Worm (Caenorhabditis elegans) whole organism, L4 larva: ENCODE results near the gene nlp-31.

Source experiments
- F44E2.7 ChIP-seq: fragments of 200-800 bp; sonication (Bioruptor generic); IDR thresholded peaks from 2 replicates; pipeline ENCODE4 v2.1.2; 2022; ENCODE audit warnings: missing genetic modification characterization, missing compliant biosample characterization
- F49E8.2 ChIP-seq: sonication (generic microtip); optimal IDR thresholded peaks from 2 replicates; lab custom pipeline; 2016; ENCODE audit warnings: missing compliant biosample characterization, mild to moderate bottlenecking, missing genetic modification characterization, borderline replicate concordance
- R02D3.7 ChIP-seq: fragments of 150-350 bp; sonication (generic microtip); optimal IDR thresholded peaks from 3 replicates; lab custom pipeline; 2014; ENCODE audit warnings: missing biosample characterization, missing genetic modification characterization
- T20F7.1 ChIP-seq: fragments of 200-800 bp; sonication (Bioruptor generic); optimal IDR thresholded peaks from 2 replicates; lab custom pipeline; 2018; ENCODE audit warnings: mild to moderate bottlenecking, missing genetic modification characterization, missing compliant biosample characterization
- Y5F2A.4 ChIP-seq: fragments of 200-800 bp; sonication (Bioruptor generic); optimal IDR thresholded peaks from 2 replicates; lab custom pipeline; 2018; ENCODE audit warnings: mild to moderate bottlenecking, missing genetic modification characterization, missing compliant biosample characterization
- Y75B8A.6 ChIP-seq: fragments of 200-800 bp; sonication (Bioruptor generic); IDR thresholded peaks from 2 replicates; pipeline ENCODE4 v1.3.6; 2022; ENCODE audit warnings: missing genetic modification reagents, missing genetic modification characterization, missing compliant biosample characterization
- ZK337.2 ChIP-seq: fragments of 200-800 bp; sonication (Bioruptor generic); IDR thresholded peaks from 2 replicates; pipeline ENCODE4 v1.3.6; 2022; ENCODE audit warnings: missing genetic modification reagents, missing genetic modification characterization, missing compliant biosample characterization
- ZK546.5 ChIP-seq, 2 experiments: sonication (generic microtip); optimal IDR thresholded peaks; 2 replicates each; lab custom pipeline; 2017; ENCODE audit warnings: missing biosample characterization in 2 of 2, missing genetic modification characterization in 2 of 2
- aha-1 ChIP-seq: fragments of 150-350 bp; peaks from one replicate; lab custom pipeline; 2014; ENCODE audit warnings: missing biosample characterization, missing genetic modification characterization
- arid-1 ChIP-seq: fragments of 200-800 bp; sonication (Bioruptor generic); conservative IDR thresholded peaks from 2 replicates; pipeline ENCODE4 v1.3.6; 2022; ENCODE audit warnings: missing genetic modification reagents, missing genetic modification characterization, missing compliant biosample characterization
- ceh-44 ChIP-seq: fragments of 200-800 bp; sonication (Bioruptor generic); IDR thresholded peaks from 2 replicates; pipeline ENCODE4 v1.3.6; 2022; ENCODE audit warnings: missing genetic modification reagents, missing genetic modification characterization, missing compliant biosample characterization
- ceh-82 ChIP-seq: sonication (generic microtip); optimal IDR thresholded peaks from 2 replicates; lab custom pipeline; 2017; ENCODE audit warnings: missing biosample characterization, missing genetic modification characterization
- daf-12 ChIP-seq: fragments of 150-350 bp; optimal IDR thresholded peaks from 2 replicates; lab custom pipeline; 2014; ENCODE audit warnings: missing biosample characterization, missing genetic modification reagents, missing genetic modification characterization
- daf-16 ChIP-seq, 3 experiments: sonication (generic microtip); optimal IDR thresholded peaks; 2 replicates each; lab custom pipeline; 2016 to 2017; ENCODE audit warnings: missing genetic modification characterization in 3 of 3, missing genetic modification reagents in 3 of 3, mild to moderate bottlenecking in 2 of 3, missing compliant biosample characterization in 2 of 3, missing biosample characterization in 1 of 3, moderate library complexity in 1 of 3
- daf-8 ChIP-seq: fragments of 200-800 bp; sonication (Bioruptor generic); IDR thresholded peaks from 2 replicates; pipeline ENCODE4 v1.3.6; 2022; ENCODE audit warnings: missing genetic modification characterization, missing compliant biosample characterization
- dmd-8 ChIP-seq: fragments of 200-800 bp; sonication (Bioruptor generic); IDR thresholded peaks from 2 replicates; pipeline ENCODE4 v1.3.6; 2022; ENCODE audit warnings: missing genetic modification characterization, missing compliant biosample characterization
- dmd-9 ChIP-seq: fragments of 200-800 bp; sonication (Bioruptor generic); IDR thresholded peaks from 2 replicates; pipeline ENCODE4 v1.3.6; 2022; ENCODE audit warnings: missing genetic modification reagents, missing genetic modification characterization, missing compliant biosample characterization
- duxl-1 ChIP-seq: sonication (generic microtip); optimal IDR thresholded peaks from 2 replicates; lab custom pipeline; 2016; ENCODE audit warnings: mild to moderate bottlenecking, missing genetic modification characterization, moderate library complexity, missing compliant biosample characterization; ENCODE audit not compliant: poor library complexity
- hlh-11 ChIP-seq: fragments of 200-800 bp; sonication (Bioruptor generic); optimal IDR thresholded peaks from 2 replicates; lab custom pipeline; 2018; ENCODE audit warnings: mild to moderate bottlenecking, missing genetic modification characterization, missing compliant biosample characterization
- hlh-30 ChIP-seq: sonication (generic microtip); optimal IDR thresholded peaks from 2 replicates; lab custom pipeline; 2017; ENCODE audit warnings: antibody characterized with exemption, mild to moderate bottlenecking, missing genetic modification characterization, missing compliant biosample characterization; ENCODE audit not compliant: insufficient read depth
- lim-7 ChIP-seq: fragments of 200-800 bp; sonication (Bioruptor generic); IDR thresholded peaks from 2 replicates; pipeline ENCODE4 v1.3.6; 2022; ENCODE audit warnings: missing genetic modification characterization, missing compliant biosample characterization
- lin-1 ChIP-seq: fragments of 200-800 bp; sonication (Bioruptor generic); IDR thresholded peaks from 2 replicates; pipeline ENCODE4 v1.3.6; 2022; ENCODE audit warnings: missing genetic modification reagents, missing genetic modification characterization, missing compliant biosample characterization
- lin-29 ChIP-seq: fragments of 200-800 bp; sonication (Bioruptor generic); IDR thresholded peaks from 2 replicates; pipeline ENCODE4 v1.3.6; 2022; ENCODE audit warnings: missing genetic modification reagents, missing genetic modification characterization, missing compliant biosample characterization
- lin-39 ChIP-seq: fragments of 150-350 bp; optimal IDR thresholded peaks from 2 replicates; lab custom pipeline; 2014; ENCODE audit warnings: missing biosample characterization, missing genetic modification reagents, missing genetic modification characterization
- mdl-1 ChIP-seq, 2 experiments: fragments of 150-350 bp in 1 of 2; sonication (generic microtip) in 1 of 2; optimal IDR thresholded peaks; 2 replicates each; lab custom pipeline; 2014 to 2017; ENCODE audit warnings: missing biosample characterization in 2 of 2, missing genetic modification characterization in 2 of 2
- mdt-29 ChIP-seq: fragments of 200-800 bp; sonication (Bioruptor generic); IDR thresholded peaks from 2 replicates; pipeline ENCODE4 v1.3.6; 2022; ENCODE audit warnings: missing genetic modification reagents, missing genetic modification characterization, missing compliant biosample characterization
- mep-1 ChIP-seq: fragments of 150-350 bp; sonication (generic microtip); optimal IDR thresholded peaks from 3 replicates; lab custom pipeline; 2014; ENCODE audit warnings: missing biosample characterization, missing genetic modification characterization
- nhr-10 ChIP-seq: fragments of 150-350 bp; optimal IDR thresholded peaks from 2 replicates; lab custom pipeline; 2014; ENCODE audit warnings: missing biosample characterization, missing genetic modification characterization
- nhr-111 ChIP-seq: fragments of 200-800 bp; sonication (Bioruptor generic); optimal IDR thresholded peaks from 2 replicates; lab custom pipeline; 2018; ENCODE audit warnings: mild to moderate bottlenecking, missing genetic modification characterization, missing compliant biosample characterization
- nhr-237 ChIP-seq: sonication (generic microtip); optimal IDR thresholded peaks from 2 replicates; lab custom pipeline; 2017; ENCODE audit warnings: missing biosample characterization, missing genetic modification characterization
- nhr-42 ChIP-seq: fragments of 200-800 bp; sonication (Bioruptor generic); IDR thresholded peaks from 2 replicates; pipeline ENCODE4 v1.3.6; 2022; ENCODE audit warnings: missing genetic modification characterization, missing compliant biosample characterization
- nhr-6 ChIP-seq: fragments of 150-350 bp; optimal IDR thresholded peaks from 2 replicates; lab custom pipeline; 2014; ENCODE audit warnings: missing biosample characterization, missing genetic modification characterization
- rbr-2 ChIP-seq: sonication (generic microtip); optimal IDR thresholded peaks from 2 replicates; lab custom pipeline; 2016; ENCODE audit warnings: missing genotype, missing genetic modification characterization, missing compliant biosample characterization
- saeg-2 ChIP-seq: fragments of 200-800 bp; sonication (Bioruptor generic); IDR thresholded peaks from 2 replicates; pipeline ENCODE4 v1.3.6; 2022; ENCODE audit warnings: missing genetic modification reagents, missing genetic modification characterization, missing compliant biosample characterization
- sdz-12 ChIP-seq: fragments of 200-800 bp; sonication (Bioruptor generic); optimal IDR thresholded peaks from 2 replicates; lab custom pipeline; 2018; ENCODE audit warnings: mild to moderate bottlenecking, missing genetic modification characterization, missing compliant biosample characterization
- set-16 ChIP-seq: fragments of 200-800 bp; sonication (Bioruptor generic); IDR thresholded peaks from 2 replicates; pipeline ENCODE4 v1.3.6; 2022; ENCODE audit warnings: missing genetic modification reagents, missing genetic modification characterization, missing compliant biosample characterization
- spr-1 ChIP-seq: sonication (generic microtip); optimal IDR thresholded peaks from 2 replicates; lab custom pipeline; 2016; ENCODE audit warnings: mild to moderate bottlenecking, missing genetic modification characterization, missing compliant biosample characterization
- spr-3 ChIP-seq: fragments of 200-800 bp; sonication (Bioruptor generic); optimal IDR thresholded peaks from 2 replicates; lab custom pipeline; 2018; ENCODE audit warnings: mild to moderate bottlenecking, missing genetic modification characterization, missing compliant biosample characterization
- unc-130 ChIP-seq: sonication (generic microtip); optimal IDR thresholded peaks from 2 replicates; lab custom pipeline; 2016; ENCODE audit warnings: missing genetic modification reagents, missing genetic modification characterization, missing compliant biosample characterization
- unc-62 ChIP-seq, 3 experiments: fragments of 150-350 bp in 1 of 3; sonication (generic microtip); optimal IDR thresholded peaks in 2 of 3; peaks in 1 of 3; 1 replicate in 1 of 3; 2 replicates in 2 of 3; lab custom pipeline; 2014 to 2017; ENCODE audit warnings: missing biosample characterization in 3 of 3, missing genetic modification characterization in 3 of 3, missing genetic modification reagents in 3 of 3, missing genotype in 1 of 3
- vab-7 ChIP-seq: fragments of 200-800 bp; sonication (Bioruptor generic); IDR thresholded peaks from 2 replicates; pipeline ENCODE4 v1.3.6; 2022; ENCODE audit warnings: missing genetic modification reagents, missing genetic modification characterization, missing compliant biosample characterization
- zfp-2 ChIP-seq: sonication (generic microtip); optimal IDR thresholded peaks from 2 replicates; lab custom pipeline; 2016; ENCODE audit warnings: mild to moderate bottlenecking, missing genetic modification characterization, missing compliant biosample characterization
- zfp-3 ChIP-seq: fragments of 200-800 bp; sonication (Bioruptor generic); conservative IDR thresholded peaks from 2 replicates; pipeline ENCODE4 v1.3.6; 2022; ENCODE audit warnings: missing genetic modification reagents, missing genetic modification characterization, missing compliant biosample characterization
- zip-2 ChIP-seq: fragments of 150-350 bp; optimal IDR thresholded peaks from 2 replicates; lab custom pipeline; 2014; ENCODE audit warnings: missing biosample characterization, missing genetic modification characterization

Gene nlp-31

DNA sequence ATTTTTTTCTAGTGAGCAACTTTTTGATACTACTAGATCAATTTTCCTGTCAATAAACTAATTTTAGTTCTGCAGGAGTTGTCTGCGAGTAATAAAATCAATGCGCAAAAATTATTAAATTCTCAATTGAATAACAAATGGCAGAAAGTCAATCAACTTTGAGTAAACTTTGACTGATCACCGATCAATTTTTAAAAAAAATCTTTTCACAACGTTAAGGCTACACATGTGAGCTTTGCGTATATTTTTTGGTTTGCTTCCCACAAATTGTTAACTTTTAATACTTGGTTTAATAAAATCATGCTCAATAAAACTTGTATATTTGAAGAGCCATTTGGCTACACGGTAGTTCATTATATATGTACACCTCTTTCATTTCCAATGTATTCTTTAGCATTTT lies 28.1 kb downstream of the nlp-31 start, which contains the start of gene srh-7:
srh-7 (plus strand) TSS at position 301 of the 400 bp plus-strand sequence.
- TF ChIP-seq unc-130 (GFP tag; lab: Kevin White, UChicago): no peak
- no peak for TF ChIP-seq R02D3.7
- TF ChIP-seq lim-7 (GFP tag; lab: Robert Waterston, UW): no peak
- no peak for TF ChIP-seq set-16 (GFP tag; lab: Robert Waterston, UW)
- TF ChIP-seq zip-2 (tag; lab: Kevin White, UChicago): no peak
- no peak for TF ChIP-seq daf-8 (GFP tag; lab: Robert Waterston, UW)
- TF ChIP-seq, all 104 proteins: peak for 0

DNA sequence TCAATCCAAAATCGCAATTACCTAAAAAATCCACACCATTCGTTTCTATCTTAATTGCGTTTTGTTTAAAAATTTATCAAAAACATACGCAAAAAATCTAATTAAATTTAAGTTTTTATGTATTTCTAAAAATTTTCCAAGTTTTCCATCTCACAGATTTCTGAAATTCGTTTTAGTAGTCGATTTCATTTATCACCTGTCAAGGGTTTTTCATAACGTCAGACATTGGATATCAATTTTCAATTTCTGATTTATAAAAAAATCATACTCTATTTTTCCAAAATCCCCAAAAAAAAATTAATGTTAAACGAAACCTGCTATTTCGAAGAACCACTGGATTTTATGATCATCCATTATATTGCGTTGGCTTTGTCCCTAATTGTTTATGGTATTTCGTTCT lies 30.3 kb downstream of the nlp-31 start, which contains the start of gene srh-4:
srh-4 (plus strand) TSS at position 301 of the 400 bp plus-strand sequence.
- TF ChIP-seq spr-3: no peak
- TF ChIP-seq spr-1: no peak
- no peak for TF ChIP-seq mep-1
- peak; percentile 3 for TF ChIP-seq aha-1
- no peak for TF ChIP-seq saeg-2

DNA sequence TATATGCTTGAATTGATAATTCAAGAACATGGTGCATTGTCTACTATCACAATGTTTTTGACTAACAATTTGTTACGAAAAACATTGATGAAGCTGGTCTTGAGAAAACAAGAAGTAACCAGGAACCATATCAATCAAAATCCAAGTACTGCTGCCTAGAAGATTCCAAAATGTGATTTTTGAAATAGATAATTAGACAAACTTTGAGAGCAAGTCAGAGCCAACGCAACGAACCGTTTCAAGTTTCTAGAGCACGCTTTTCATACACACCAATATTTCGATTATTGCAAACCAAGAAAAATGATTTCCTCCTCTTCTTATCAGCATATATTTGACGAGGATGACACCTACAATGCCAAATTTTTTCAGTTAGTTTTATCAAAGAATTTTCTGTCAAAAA lies 36.9 kb downstream of the nlp-31 start, which contains the start of gene srw-89:
srw-89 (plus strand) TSS at position 301 of the 400 bp plus-strand sequence.
- no peak for TF ChIP-seq ceh-82 (tag; lab: Kevin White, UChicago)
- TF ChIP-seq nhr-111 (GFP tag; lab: Kevin White, UChicago): no peak
- TF ChIP-seq zfp-3 (GFP tag; lab: Robert Waterston, UW): no peak
- TF ChIP-seq hlh-30 (tag; lab: Kevin White, UChicago): no peak
- TF ChIP-seq T20F7.1: no peak
- TF ChIP-seq F44E2.7 (GFP tag; lab: Robert Waterston, UW): no peak
- TF ChIP-seq F49E8.2 (tag; lab: Kevin White, UChicago): no peak
- no peak for TF ChIP-seq daf-12 (tag; lab: Kevin White, UChicago)
- TF ChIP-seq duxl-1: no peak
- no peak for TF ChIP-seq nhr-237 (tag; lab: Kevin White, UChicago)
- no peak for TF ChIP-seq lin-1
- TF ChIP-seq set-16 (GFP tag; lab: Robert Waterston, UW): no peak
- no peak for TF ChIP-seq sdz-12 (GFP tag; lab: Kevin White, UChicago)
- TF ChIP-seq nhr-6 (tag; lab: Kevin White, UChicago): no peak
- TF ChIP-seq ceh-44 (GFP tag; lab: Robert Waterston, UW): no peak
- TF ChIP-seq vab-7: no peak
- no peak for TF ChIP-seq mdt-29 (GFP tag; lab: Robert Waterston, UW)
- TF ChIP-seq lin-39 (tag; lab: Kevin White, UChicago): no peak
- TF ChIP-seq hlh-11 (tag; lab: Kevin White, UChicago): no peak
- no peak for TF ChIP-seq spr-3

DNA sequence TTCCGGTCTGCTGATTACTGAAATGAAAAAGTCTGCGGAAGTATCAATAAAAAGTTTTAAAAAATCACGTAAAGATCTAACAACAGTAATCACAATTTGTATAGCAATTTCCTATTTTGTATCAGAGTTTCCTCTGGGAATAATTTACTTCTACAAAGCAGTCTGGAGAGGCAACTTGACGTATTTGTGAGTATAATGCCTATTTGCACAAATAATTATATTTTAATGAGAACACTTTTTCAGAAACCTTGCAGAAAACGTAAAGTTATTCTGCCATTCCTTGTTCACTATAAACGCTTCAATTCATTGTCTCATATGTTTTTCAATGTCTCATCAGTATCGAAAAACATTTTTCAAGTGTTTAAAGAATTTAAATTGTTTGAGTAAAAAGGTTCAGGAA lies 38.7 kb downstream of the nlp-31 start:
- TF ChIP-seq unc-62 (GFP tag; optimal IDR thresholded peaks at IDR 0.05 in 1 of 2; lab: Kevin White, UChicago) (peak in 1 of 2 experiments; percentile 80), unc-62 (tag; optimal IDR thresholded peaks at IDR 0.05; lab: Kevin White, UChicago) (no peak), hlh-11 (tag; lab: Kevin White, UChicago) (no peak)

ce11 chrV:4019188-4019587 lies 39.3 kb downstream of the nlp-31 start, which contains the start of gene K09D9.3:
TSS of gene K09D9.3 (plus strand) at chrV:4019488.
- TF ChIP-seq Y75B8A.6 (GFP tag; lab: Robert Waterston, UW) (no peak), daf-16 (GFP tag; optimal IDR thresholded peaks at IDR 0.05; lab: Kevin White, UChicago) (no peak), daf-16 (tag; optimal IDR thresholded peaks at IDR 0.05; lab: Kevin White, UChicago) (no peak), arid-1 (GFP tag; lab: Robert Waterston, UW) (no peak), ZK337.2 (GFP tag; lab: Robert Waterston, UW) (no peak), zfp-2 (no peak), rbr-2 (tag; lab: Kevin White, UChicago) (no peak), Y5F2A.4 (GFP tag; lab: Kevin White, UChicago) (no peak), nhr-42 (GFP tag; lab: Robert Waterston, UW) (no peak), dmd-8 (GFP tag; lab: Robert Waterston, UW) (no peak), dmd-9 (no peak), mdl-1 (tag; optimal IDR thresholded peaks at IDR 0.05; lab: Kevin White, UChicago) (no peak), mdt-29 (GFP tag; lab: Robert Waterston, UW) (no peak), duxl-1 (no peak), aha-1 (no peak), nhr-111 (GFP tag; lab: Kevin White, UChicago) (no peak), lin-29 (GFP tag; lab: Robert Waterston, UW) (no peak), nhr-10 (tag; lab: Kevin White, UChicago) (no peak), ZK546.5 (tag; optimal IDR thresholded peaks at IDR 0.05; lab: Kevin White, UChicago) (no peak), unc-62 (GFP tag; optimal IDR thresholded peaks at IDR 0.05 in 1 of 2; lab: Kevin White, UChicago) (no peak), unc-62 (tag; optimal IDR thresholded peaks at IDR 0.05; lab: Kevin White, UChicago) (no peak)
